Worm (Caenorhabditis elegans): Measurements from ENCODE around the gene mlc-1.

The mlc-1 gene

ce11 chrX:17423894-17424594, 35.0 kb upstream of the mlc-1 start:
- TF ChIP-seq dve-1 (tag; optimal IDR thresholded peaks at IDR 0.05; ENCODE audit: insufficient read depth), result peak; percentile 4
- peak; percentile 52 for TF ChIP-seq mxl-3 (GFP tag; optimal IDR thresholded peaks at IDR 0.05)
- no peak for TF ChIP-seq zag-1 (tag; optimal IDR thresholded peaks at IDR 0.05)
- TF ChIP-seq unc-130 (GFP tag; optimal IDR thresholded peaks at IDR 0.05), result no peak
- TF ChIP-seq ctbp-1 (GFP tag; IDR thresholded peaks at IDR 0.05), result no peak
- TF ChIP-seq mxl-2 (GFP tag; conservative IDR thresholded peaks at IDR 0.05), result no peak
- peak; percentile 41 for TF ChIP-seq nhr-28 (tag; optimal IDR thresholded peaks at IDR 0.05)
- 0 out of 2 replicates have a peak, but pooled peaks have one; percentile 10 for TF ChIP-seq ceh-20 (GFP tag; IDR thresholded peaks at IDR 0.05)
- TF ChIP-seq aha-1 (tag), result peak; percentile 44
- TF ChIP-seq nhr-48 (tag; optimal IDR thresholded peaks at IDR 0.05), result peak; percentile 56
- peak; percentile 77 for TF ChIP-seq hlh-30 (tag; optimal IDR thresholded peaks at IDR 0.05; ENCODE audit: insufficient read depth)
- no peak for TF ChIP-seq snpc-4 (tag; optimal IDR thresholded peaks at IDR 0.05)
- peak; percentile 9 for TF ChIP-seq mep-1 (tag; optimal IDR thresholded peaks at IDR 0.05)
- TF ChIP-seq hlh-11 (tag; optimal IDR thresholded peaks at IDR 0.05), result peak; percentile 41
- TF ChIP-seq dmd-6 (GFP tag; IDR thresholded peaks at IDR 0.05), result peak; percentile 38; the same call in 1 of the 2 replicates
- no peak for TF ChIP-seq lim-7 (GFP tag; IDR thresholded peaks at IDR 0.05)
- no peak for TF ChIP-seq Y105C5A.15 (GFP tag; IDR thresholded peaks at IDR 0.05)
- 0 out of 2 replicates have a peak, but pooled peaks have one; percentile 12 for TF ChIP-seq tra-1 (GFP tag; IDR thresholded peaks at IDR 0.05)
- TF ChIP-seq set-16 (GFP tag; IDR thresholded peaks at IDR 0.05), result no peak
- TF ChIP-seq sdz-12 (GFP tag; optimal IDR thresholded peaks at IDR 0.05), result no peak
- peak; percentile 81 for TF ChIP-seq mdt-29 (GFP tag; IDR thresholded peaks at IDR 0.05)
- TF ChIP-seq ceh-62 (tag; optimal IDR thresholded peaks at IDR 0.05), result no peak
- no peak for TF ChIP-seq F10B5.3 (tag; optimal IDR thresholded peaks at IDR 0.05)
- no peak for TF ChIP-seq zfp-2 (tag; optimal IDR thresholded peaks at IDR 0.05)

- no peak for TF ChIP-seq nhr-10 (tag; optimal IDR thresholded peaks at IDR 0.05)
- TF ChIP-seq T26A8.4 (GFP tag; IDR thresholded peaks at IDR 0.05), result no peak
- TF ChIP-seq unc-62 (GFP tag; optimal IDR thresholded peaks at IDR 0.05 in 1 of 2), result peak in 1 of 2 experiments; percentile 98
- TF ChIP-seq unc-62 (tag; optimal IDR thresholded peaks at IDR 0.05), result no peak
Observed at ce11 chrX:17424595-17424913, 34.5 kb upstream of the mlc-1 start.

ce11 chrX:17426712-17427111, 32.3 kb upstream of the mlc-1 start:
- TF ChIP-seq nhr-25 (tag; optimal IDR thresholded peaks at IDR 0.05; ENCODE audit: borderline replicate concordance, insufficient read depth) (peak; percentile 11), skn-1 (tag; optimal IDR thresholded peaks at IDR 0.05) (no peak), dmd-8 (GFP tag; IDR thresholded peaks at IDR 0.05) (no peak), fos-1 (tag; optimal IDR thresholded peaks at IDR 0.05) (no peak), T20F7.1 (GFP tag; optimal IDR thresholded peaks at IDR 0.05) (no peak), fkh-10 (GFP tag; optimal IDR thresholded peaks at IDR 0.05) (no peak), mdt-29 (GFP tag; IDR thresholded peaks at IDR 0.05) (no peak), rbr-2 (tag; optimal IDR thresholded peaks at IDR 0.05) (no peak), ces-1 (GFP tag; optimal IDR thresholded peaks at IDR 0.05) (no peak), ceh-20 (GFP tag; IDR thresholded peaks at IDR 0.05) (peak; percentile 45; the same call in 1 of the 2 replicates), nhr-28 (tag; optimal IDR thresholded peaks at IDR 0.05) (peak; percentile 17), pqm-1 (tag; optimal IDR thresholded peaks at IDR 0.05) (no peak), daf-19 (GFP tag; conservative IDR thresholded peaks at IDR 0.05) (no peak)

All from whole organism, L4 larva.